Fruit fly (Drosophila melanogaster) whole organism, embryonic: ENCODE measurements around the gene CG14984.

Experiments
- Antp ChIP-seq: fragments of 200-800 bp; sonication (Bioruptor generic); optimal IDR thresholded peaks from 3 replicates; lab custom pipeline; 2016; ENCODE audit warnings: missing biosample characterization, missing genetic modification characterization
- CG11398 ChIP-seq: fragments of 200-800 bp; sonication (Bioruptor generic); optimal IDR thresholded peaks from 2 replicates; lab custom pipeline; 2016; ENCODE audit warnings: missing biosample characterization, missing genetic modification characterization
- CG11723 ChIP-seq: fragments of 200-800 bp; sonication (Bioruptor generic); optimal IDR thresholded peaks from 2 replicates; lab custom pipeline; 2017; ENCODE audit warnings: missing biosample characterization, mild to moderate bottlenecking, missing genetic modification characterization
- CG12942 ChIP-seq: fragments of 200-800 bp; sonication (Bioruptor generic); optimal IDR thresholded peaks from 3 replicates; lab custom pipeline; 2016; ENCODE audit warnings: missing biosample characterization, missing genetic modification characterization
- CG14965 ChIP-seq: fragments of 200-800 bp; sonication (Bioruptor generic); optimal IDR thresholded peaks from 2 replicates; lab custom pipeline; 2016; ENCODE audit warnings: missing biosample characterization, missing genetic modification characterization, borderline replicate concordance
- CG16813 ChIP-seq: fragments of 200-800 bp; sonication (Bioruptor generic); IDR thresholded peaks from 3 replicates; pipeline ENCODE4 v1.3.6; 2022; ENCODE audit warnings: missing biosample characterization, missing genetic modification characterization; ENCODE audit not compliant: partially characterized antibody
- CG2120 ChIP-seq: fragments of 200-800 bp; sonication (Bioruptor generic); optimal IDR thresholded peaks from 3 replicates; lab custom pipeline; 2016; ENCODE audit warnings: missing biosample characterization, missing genetic modification characterization
- CG34422 ChIP-seq: fragments of 200-800 bp; sonication (Bioruptor generic); IDR thresholded peaks from 3 replicates; pipeline ENCODE4 v1.3.6; 2022; ENCODE audit warnings: missing biosample characterization, missing genetic modification characterization
- CG4424 ChIP-seq: fragments of 200-800 bp; sonication (Bioruptor generic); optimal IDR thresholded peaks from 3 replicates; lab custom pipeline; 2016; ENCODE audit warnings: missing biosample characterization, missing genetic modification characterization
- CG6683 ChIP-seq: fragments of 200-800 bp; sonication (Bioruptor generic); optimal IDR thresholded peaks from 2 replicates; lab custom pipeline; 2017; ENCODE audit warnings: missing biosample characterization, mild to moderate bottlenecking, missing genetic modification characterization, missing genetic modification reagents
- CG6791 ChIP-seq: fragments of 200-800 bp; sonication (Bioruptor generic); IDR thresholded peaks from 3 replicates; pipeline ENCODE4 v1.3.6; 2022; ENCODE audit warnings: missing biosample characterization, missing genetic modification characterization; ENCODE audit not compliant: partially characterized antibody
- CG7928 ChIP-seq: fragments of 200-800 bp; sonication (Bioruptor generic); optimal IDR thresholded peaks from 2 replicates; lab custom pipeline; 2017; ENCODE audit warnings: missing biosample characterization, mild to moderate bottlenecking, missing genetic modification characterization
- CG9437 ChIP-seq: fragments of 200-800 bp; sonication (Bioruptor generic); optimal IDR thresholded peaks from 2 replicates; lab custom pipeline; 2018; ENCODE audit warnings: missing biosample characterization, mild to moderate bottlenecking, missing genetic modification characterization
- Dek ChIP-seq: fragments of 200-800 bp; sonication (Bioruptor generic); optimal IDR thresholded peaks from 3 replicates; lab custom pipeline; 2019; ENCODE audit warnings: missing biosample characterization, mild to moderate bottlenecking, missing genetic modification characterization, moderate library complexity
- E2f1 ChIP-seq: fragments of 200-800 bp; sonication (Bioruptor generic); IDR thresholded peaks from 2 replicates; pipeline ENCODE4 v1.3.6; 2022; ENCODE audit warnings: missing biosample characterization, missing genetic modification characterization
- HHEX ChIP-seq: fragments of 200-800 bp; sonication (Bioruptor generic); optimal IDR thresholded peaks from 3 replicates; lab custom pipeline; 2017; ENCODE audit warnings: missing biosample characterization, mild to moderate bottlenecking, missing genetic modification characterization, missing genetic modification reagents
- Hr78 ChIP-seq, 2 experiments: fragments of 200-800 bp in 1 of 2; fragments of >200 bp in 1 of 2; sonication (Bioruptor generic) in 1 of 2; optimal IDR thresholded peaks; 2 replicates each; lab custom pipeline; 2017 to 2019; ENCODE audit warnings: missing biosample characterization in 2 of 2, missing genetic modification characterization in 2 of 2, mild to moderate bottlenecking in 1 of 2, moderate library complexity in 1 of 2
- Meics ChIP-seq: fragments of 200-800 bp; sonication (Bioruptor generic); optimal IDR thresholded peaks from 2 replicates; lab custom pipeline; 2017; ENCODE audit warnings: missing biosample characterization, mild to moderate bottlenecking, missing genetic modification characterization
- NFAT ChIP-seq: fragments of 200-800 bp; sonication (Bioruptor generic); IDR thresholded peaks from 2 replicates; pipeline ENCODE4 v1.3.6; 2022; ENCODE audit warnings: missing biosample characterization, missing genetic modification characterization
- NfI ChIP-seq: fragments of 200-800 bp; sonication (Bioruptor generic); optimal IDR thresholded peaks from 3 replicates; lab custom pipeline; 2018; ENCODE audit warnings: missing biosample characterization, mild to moderate bottlenecking, missing genetic modification characterization, moderate library complexity
- Sry-δ ChIP-seq: fragments of 200-800 bp; sonication (Bioruptor generic); optimal IDR thresholded peaks from 2 replicates; lab custom pipeline; 2016; ENCODE audit warnings: missing biosample characterization, missing genetic modification characterization
- Taf1 ChIP-seq: fragments of 200-800 bp; sonication (Bioruptor generic); IDR thresholded peaks from 2 replicates; pipeline ENCODE4 v1.3.6; 2022; ENCODE audit warnings: missing biosample characterization, missing genetic modification characterization
- Tbp ChIP-seq: fragments of >200 bp; optimal IDR thresholded peaks from 2 replicates; lab custom pipeline; 2018; ENCODE audit warnings: missing biosample characterization, missing genetic modification characterization
- br ChIP-seq: fragments of >200 bp; optimal IDR thresholded peaks from 2 replicates; lab custom pipeline; 2017
- chinmo ChIP-seq: fragments of 200-800 bp; sonication (Bioruptor generic); IDR thresholded peaks from 4 replicates; pipeline ENCODE4 v1.3.6; 2022; ENCODE audit warnings: missing biosample characterization, missing genetic modification characterization; ENCODE audit not compliant: partially characterized antibody
- cwo ChIP-seq: fragments of 200-800 bp; sonication (Bioruptor generic); optimal IDR thresholded peaks from 3 replicates; lab custom pipeline; 2017; ENCODE audit warnings: missing biosample characterization, missing genetic modification characterization, mild to moderate bottlenecking, moderate library complexity, missing genetic modification reagents
- da ChIP-seq: fragments of 200-800 bp; sonication (Bioruptor generic); optimal IDR thresholded peaks from 2 replicates; lab custom pipeline; 2016; ENCODE audit warnings: missing biosample characterization, missing genetic modification characterization
- en ChIP-seq: fragments of 200-800 bp; sonication (Bioruptor generic); optimal IDR thresholded peaks from 2 replicates; lab custom pipeline; 2016; ENCODE audit warnings: missing biosample characterization, missing genetic modification characterization
- gce ChIP-seq: fragments of 200-800 bp; sonication (Bioruptor generic); IDR thresholded peaks from 3 replicates; pipeline ENCODE4 v1.3.6; 2022; ENCODE audit warnings: missing biosample characterization, missing genetic modification characterization
- gcm2 ChIP-seq: fragments of 200-800 bp; sonication (Bioruptor generic); optimal IDR thresholded peaks from 2 replicates; lab custom pipeline; 2016; ENCODE audit warnings: missing biosample characterization, missing genetic modification characterization
- gfzf ChIP-seq: fragments of 200-800 bp; sonication (Bioruptor generic); optimal IDR thresholded peaks from 2 replicates; lab custom pipeline; 2016; ENCODE audit warnings: missing biosample characterization, mild to moderate bottlenecking, missing genetic modification characterization, moderate library complexity
- ham ChIP-seq: fragments of 200-800 bp; sonication (Bioruptor generic); IDR thresholded peaks from 2 replicates; pipeline ENCODE4 v1.3.6; 2022; ENCODE audit warnings: missing biosample characterization, missing genetic modification characterization
- hkb ChIP-seq, 2 experiments: fragments of 200-800 bp in 1 of 2; fragments of >200 bp in 1 of 2; sonication (Bioruptor generic) in 1 of 2; IDR thresholded peaks in 1 of 2; optimal IDR thresholded peaks in 1 of 2; 2 replicates each; pipeline versions ENCODE4 v1.3.6 to Lab custom; 2017 to 2022; ENCODE audit warnings: missing biosample characterization in 1 of 2, missing genetic modification characterization in 1 of 2
- inv ChIP-seq: fragments of 200-800 bp; sonication (Bioruptor generic); IDR thresholded peaks from 2 replicates; pipeline ENCODE4 v1.3.6; 2022; ENCODE audit warnings: missing biosample characterization, missing genetic modification characterization; ENCODE audit not compliant: partially characterized antibody
- jigr1 ChIP-seq: fragments of 200-800 bp; sonication (Bioruptor generic); IDR thresholded peaks from 3 replicates; pipeline ENCODE4 v1.3.6; 2022; ENCODE audit warnings: missing biosample characterization, missing genetic modification characterization
- lab ChIP-seq: fragments of 200-800 bp; sonication (Bioruptor generic); optimal IDR thresholded peaks from 3 replicates; lab custom pipeline; 2017; ENCODE audit warnings: missing biosample characterization, missing genetic modification characterization, mild to moderate bottlenecking, moderate library complexity, missing genetic modification reagents
- luna ChIP-seq: fragments of 200-800 bp; sonication (Bioruptor generic); optimal IDR thresholded peaks from 2 replicates; lab custom pipeline; 2016; ENCODE audit warnings: missing biosample characterization, missing genetic modification characterization
- nom ChIP-seq: fragments of 200-800 bp; sonication (Bioruptor generic); optimal IDR thresholded peaks from 2 replicates; lab custom pipeline; 2017; ENCODE audit warnings: missing biosample characterization, missing genetic modification characterization, mild to moderate bottlenecking, moderate library complexity, missing genetic modification reagents
- org-1 ChIP-seq: fragments of 200-800 bp; sonication (Bioruptor generic); optimal IDR thresholded peaks from 2 replicates; lab custom pipeline; 2017; ENCODE audit warnings: missing biosample characterization, missing genetic modification characterization
- pan ChIP-seq, 4 experiments: fragments of >200 bp in 3 of 4; fragments of 200-800 bp in 1 of 4; sonication (Bioruptor generic) in 1 of 4; optimal IDR thresholded peaks in 3 of 4; IDR thresholded peaks in 1 of 4; 2 replicates each; pipeline versions ENCODE4 v1.3.6 to Lab custom; 2017 to 2022; ENCODE audit warnings: missing biosample characterization in 2 of 4, missing genetic modification characterization in 2 of 4, mixed read lengths in 1 of 4
- pita ChIP-seq: fragments of 200-800 bp; sonication (Bioruptor generic); optimal IDR thresholded peaks from 2 replicates; lab custom pipeline; 2017; ENCODE audit warnings: missing biosample characterization, mild to moderate bottlenecking, missing genetic modification characterization
- rib ChIP-seq: fragments of 200-800 bp; sonication (Bioruptor generic); IDR thresholded peaks from 2 replicates; pipeline ENCODE4 v1.3.6; 2022; ENCODE audit warnings: missing biosample characterization, missing genetic modification characterization
- scrt ChIP-seq: fragments of 200-800 bp; sonication (Bioruptor generic); optimal IDR thresholded peaks from 2 replicates; lab custom pipeline; 2018; ENCODE audit warnings: missing biosample characterization, mild to moderate bottlenecking, missing genetic modification characterization, moderate library complexity
- sr ChIP-seq: fragments of 200-800 bp; sonication (Bioruptor generic); IDR thresholded peaks from 3 replicates; pipeline ENCODE4 v1.3.6; 2022; ENCODE audit warnings: missing biosample characterization, missing genetic modification characterization
- tin ChIP-seq: fragments of 200-800 bp; sonication (Bioruptor generic); optimal IDR thresholded peaks from 3 replicates; lab custom pipeline; 2016; ENCODE audit warnings: missing biosample characterization, missing genetic modification characterization
- tll ChIP-seq, 2 experiments: fragments of 200-800 bp in 1 of 2; fragments of >200 bp in 1 of 2; sonication (Bioruptor generic) in 1 of 2; optimal IDR thresholded peaks; 2 replicates each; lab custom pipeline; 2017 to 2019; ENCODE audit warnings: missing biosample characterization in 2 of 2, missing genetic modification characterization in 2 of 2, mild to moderate bottlenecking in 1 of 2, moderate library complexity in 1 of 2
- tup ChIP-seq: fragments of 200-800 bp; sonication (Bioruptor generic); optimal IDR thresholded peaks from 2 replicates; lab custom pipeline; 2016; ENCODE audit warnings: missing biosample characterization, mild to moderate bottlenecking, missing genetic modification characterization, moderate library complexity
- wor ChIP-seq: fragments of 200-800 bp; sonication (Bioruptor generic); IDR thresholded peaks from 2 replicates; pipeline ENCODE4 v1.3.6; 2022; ENCODE audit warnings: missing biosample characterization, missing genetic modification characterization

CG14984 gene

DNA sequence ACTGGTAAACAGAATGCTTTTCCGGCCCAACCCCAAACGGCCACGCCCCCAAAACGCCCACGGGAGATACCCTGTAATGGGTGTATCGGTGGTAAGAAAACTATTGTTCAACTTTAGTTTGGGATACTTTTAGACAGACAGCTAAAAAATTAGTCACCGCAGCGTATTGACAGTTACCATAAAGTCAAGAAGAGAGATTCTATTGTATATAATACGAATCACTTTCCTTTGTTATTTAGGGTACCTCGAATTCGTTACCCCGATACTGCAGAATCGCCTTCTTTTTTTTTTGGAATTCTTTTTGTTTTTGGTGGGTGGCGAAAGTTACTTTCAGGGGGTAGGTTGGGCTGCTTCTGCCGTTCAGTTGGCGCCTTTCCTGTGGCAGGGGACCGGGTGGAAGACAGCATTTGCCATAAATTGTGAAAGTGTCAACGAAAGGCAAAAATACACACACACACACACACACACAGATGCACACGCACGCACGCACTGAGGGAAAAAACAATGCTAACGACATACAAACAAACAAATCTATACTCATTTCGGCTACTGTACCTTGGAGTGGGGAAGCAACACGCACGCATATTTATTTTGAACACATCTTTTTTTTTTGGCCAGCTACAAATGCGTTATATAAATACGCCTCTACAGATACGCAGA, 18.2 kb upstream of the CG14984 start (continued):
- no peak for TF ChIP-seq Taf1 (GFP tag; lab: Robert Waterston, UW)
- TF ChIP-seq ham (GFP tag; lab: Robert Waterston, UW): no peak
- TF ChIP-seq CG11398: peak; percentile 7
- TF ChIP-seq da: no peak
- no peak for TF ChIP-seq tll (GFP tag; optimal IDR thresholded peaks at IDR 0.05; lab: Kevin White, UChicago)
- 0 out of 2 replicates have a peak, but pooled peaks have one; percentile 22 for TF ChIP-seq E2f1 (GFP tag; lab: Robert Waterston, UW)
- no peak for TF ChIP-seq pita (GFP tag; lab: Kevin White, UChicago)
- no peak for TF ChIP-seq br (lab: Kevin White, UChicago)
- peak; percentile 14 for TF ChIP-seq Dek
- no peak for TF ChIP-seq jigr1 (GFP tag; lab: Robert Waterston, UW)
- TF ChIP-seq pan (optimal IDR thresholded peaks at IDR 0.05; lab: Kevin White, UChicago): no peak
- peak in 1 of 2 experiments; percentile 50 for TF ChIP-seq pan (GFP tag; optimal IDR thresholded peaks at IDR 0.05 in 1 of 2, IDR thresholded peaks at IDR 0.05 in 1 of 2)
- TF ChIP-seq hkb (optimal IDR thresholded peaks at IDR 0.05; lab: Kevin White, UChicago): no peak
- TF ChIP-seq hkb (GFP tag; IDR thresholded peaks at IDR 0.05; lab: Robert Waterston, UW): 0 out of 2 replicates have a peak, but pooled peaks have one; percentile 24
- no peak for TF ChIP-seq org-1
- TF ChIP-seq sr (GFP tag; lab: Robert Waterston, UW): no peak
- peak; percentile 77 for TF ChIP-seq lab (GFP tag; lab: Kevin White, UChicago)
- no peak for TF ChIP-seq HHEX (GFP tag; lab: Kevin White, UChicago)
- no peak for TF ChIP-seq chinmo (GFP tag; lab: Robert Waterston, UW)
- no peak for TF ChIP-seq NFAT (GFP tag; lab: Robert Waterston, UW)
- TF ChIP-seq rib: no peak
- peak; percentile 71 for TF ChIP-seq scrt
- TF ChIP-seq CG34422: no peak
- TF ChIP-seq Tbp: no peak
- no peak for TF ChIP-seq en (GFP tag; lab: Kevin White, UChicago)
- TF ChIP-seq CG11723 (GFP tag; lab: Kevin White, UChicago): no peak
- TF ChIP-seq inv (GFP tag; lab: Robert Waterston, UW): no peak
- TF ChIP-seq wor (GFP tag; lab: Robert Waterston, UW): no peak
- TF ChIP-seq cwo (GFP tag; lab: Kevin White, UChicago): peak; percentile 45
- no peak for TF ChIP-seq Hr78 (GFP tag; optimal IDR thresholded peaks at IDR 0.05; lab: Kevin White, UChicago)
- TF ChIP-seq CG14965: no peak
- TF ChIP-seq tup: no peak
- TF ChIP-seq Antp: peak; percentile 41
- TF ChIP-seq nom (GFP tag; lab: Kevin White, UChicago): no peak
- TF ChIP-seq CG6683 (GFP tag; lab: Kevin White, UChicago): no peak
- TF ChIP-seq tin (GFP tag; lab: Kevin White, UChicago): peak; percentile 26
- TF ChIP-seq gce (GFP tag; lab: Robert Waterston, UW): 0 out of 3 replicates have a peak, but pooled peaks have one; percentile 18
- TF ChIP-seq CG12942 (GFP tag; lab: Kevin White, UChicago): no peak
- no peak for TF ChIP-seq luna (GFP tag; lab: Kevin White, UChicago)
- no peak for TF ChIP-seq CG16813 (GFP tag; lab: Robert Waterston, UW)
- TF ChIP-seq CG4424: no peak
- TF ChIP-seq CG7928 (GFP tag; lab: Kevin White, UChicago): no peak
- peak; percentile 58 for TF ChIP-seq Meics (GFP tag; lab: Kevin White, UChicago)
- peak; percentile 76 for TF ChIP-seq CG2120 (GFP tag; lab: Kevin White, UChicago)
- TF ChIP-seq CG6791 (GFP tag; lab: Robert Waterston, UW): no peak
- TF ChIP-seq CG9437 (GFP tag; lab: Kevin White, UChicago): peak; percentile 15
- no peak for TF ChIP-seq gfzf (GFP tag; lab: Kevin White, UChicago)
- no peak for TF ChIP-seq NfI
- no peak for TF ChIP-seq gcm2 (GFP tag; lab: Kevin White, UChicago)
- TF ChIP-seq Sry-δ (GFP tag; lab: Kevin White, UChicago): no peak
